Fruit fly (Drosophila melanogaster): ENCODE results near the gene Mhc.

Mhc gene

dm6 chr2L:16819714-16820113 is 53.3 kb downstream of the Mhc start (continued):
- no peak for TF ChIP-seq CG32532 (GFP tag; IDR thresholded peaks at IDR 0.05)
- peak; percentile 38 for TF ChIP-seq Fer2 (tag; optimal IDR thresholded peaks at IDR 0.05)
- no peak for TF ChIP-seq esg (GFP tag; conservative IDR thresholded peaks at IDR 0.05)
- peak; percentile 68 for TF ChIP-seq mirr (GFP tag; optimal IDR thresholded peaks at IDR 0.05)
- TF ChIP-seq CG6765 (GFP tag; optimal IDR thresholded peaks at IDR 0.05): peak; percentile 51
- TF ChIP-seq gce (GFP tag; IDR thresholded peaks at IDR 0.05): no peak
- no peak for TF ChIP-seq vnd (GFP tag; IDR thresholded peaks at IDR 0.05; ENCODE audit: partially characterized antibody)
- no peak for TF ChIP-seq ab (GFP tag; optimal IDR thresholded peaks at IDR 0.05)
- no peak for TF ChIP-seq CG10321 (GFP tag; IDR thresholded peaks at IDR 0.05)
- peak; percentile 74 for TF ChIP-seq PHDP (tag; optimal IDR thresholded peaks at IDR 0.05)
- no peak for TF ChIP-seq Ets65A (GFP tag)
- no peak for TF ChIP-seq CG31441 (GFP tag; IDR thresholded peaks at IDR 0.05)
- TF ChIP-seq Hmr (GFP tag; optimal IDR thresholded peaks at IDR 0.05): peak; percentile 61
- TF ChIP-seq CG8924 (tag; optimal IDR thresholded peaks at IDR 0.05): peak; percentile 20
- TF ChIP-seq BtbVII (GFP tag; optimal IDR thresholded peaks at IDR 0.05): peak; percentile 57
- peak; percentile 14 for TF ChIP-seq CG17359 (tag; optimal IDR thresholded peaks at IDR 0.05)
- TF ChIP-seq ATbp (GFP tag; optimal IDR thresholded peaks at IDR 0.05): peak; percentile 15
- peak; percentile 31 for TF ChIP-seq CG12219 (GFP tag; optimal IDR thresholded peaks at IDR 0.05)
- peak; percentile 65 for TF ChIP-seq CG3281 (GFP tag; optimal IDR thresholded peaks at IDR 0.05)
- peak; percentile 52 for TF ChIP-seq CG10543 (GFP tag; optimal IDR thresholded peaks at IDR 0.05)
- no peak for TF ChIP-seq Atf-2 (GFP tag; optimal IDR thresholded peaks at IDR 0.05)
- TF ChIP-seq CG12299 (tag; optimal IDR thresholded peaks at IDR 0.05): peak; percentile 32
- TF ChIP-seq Sox102F (GFP tag; optimal IDR thresholded peaks at IDR 0.05): no peak
- no peak for TF ChIP-seq Bdp1 (GFP tag; optimal IDR thresholded peaks at IDR 0.05)
- TF ChIP-seq pnt (GFP tag; optimal IDR thresholded peaks at IDR 0.05): no peak
- no peak for TF ChIP-seq chm (GFP tag; IDR thresholded peaks at IDR 0.05)
- TF ChIP-seq lbe (GFP tag; optimal IDR thresholded peaks at IDR 0.05): peak; percentile 34
- no peak for TF ChIP-seq btn (GFP tag; optimal IDR thresholded peaks at IDR 0.05)
- TF ChIP-seq CG18011 (GFP tag; optimal IDR thresholded peaks at IDR 0.05): no peak
- TF ChIP-seq pzg (GFP tag; optimal IDR thresholded peaks at IDR 0.05): no peak
- TF ChIP-seq tx (GFP tag; optimal IDR thresholded peaks at IDR 0.05): no peak
- TF ChIP-seq CG3726 (GFP tag; IDR thresholded peaks at IDR 0.05): no peak
- TF ChIP-seq unpg (GFP tag; optimal IDR thresholded peaks at IDR 0.05): peak; percentile 50
- no peak for TF ChIP-seq CG6175 (GFP tag; IDR thresholded peaks at IDR 0.05)
- peak in 1 of 2 experiments; percentile 88 for TF ChIP-seq Hr78 (GFP tag; optimal IDR thresholded peaks at IDR 0.05)
- no peak for TF ChIP-seq CG11247 (GFP tag; IDR thresholded peaks at IDR 0.05)
- no peak for TF ChIP-seq CG2116 (GFP tag; optimal IDR thresholded peaks at IDR 0.05)
- TF ChIP-seq CG4360 (GFP tag; IDR thresholded peaks at IDR 0.05): no peak
- no peak for TF ChIP-seq CG7963 (GFP tag; IDR thresholded peaks at IDR 0.05; ENCODE audit: partially characterized antibody)
- TF ChIP-seq CG7786 (GFP tag; optimal IDR thresholded peaks at IDR 0.05): no peak
- peak; percentile 1 for TF ChIP-seq fd3F (GFP tag; optimal IDR thresholded peaks at IDR 0.05)
- TF ChIP-seq Fer1 (GFP tag; optimal IDR thresholded peaks at IDR 0.05): peak; percentile 54
- TF ChIP-seq TFAM (GFP tag; optimal IDR thresholded peaks at IDR 0.05): no peak
- TF ChIP-seq Doc3 (GFP tag; IDR thresholded peaks at IDR 0.05; ENCODE audit: partially characterized antibody): no peak
- TF ChIP-seq CG12071 (GFP tag; optimal IDR thresholded peaks at IDR 0.05): peak; percentile 28
- no peak for TF ChIP-seq CG9932 (GFP tag; IDR thresholded peaks at IDR 0.05)
- peak; percentile 60 for TF ChIP-seq Nf-YC (tag; optimal IDR thresholded peaks at IDR 0.05)
- TF ChIP-seq wek (GFP tag; optimal IDR thresholded peaks at IDR 0.05): no peak
- TF ChIP-seq sim (GFP tag; IDR thresholded peaks at IDR 0.05): no peak
- TF ChIP-seq NC2α (GFP tag; optimal IDR thresholded peaks at IDR 0.05): no peak
- peak; percentile 36 for TF ChIP-seq CG18599 (GFP tag; optimal IDR thresholded peaks at IDR 0.05)

Measured in whole organism, embryonic.